Fruit fly (Drosophila melanogaster): Measurements from ENCODE around the gene Nepl17.

Gene Nepl17

DNA sequence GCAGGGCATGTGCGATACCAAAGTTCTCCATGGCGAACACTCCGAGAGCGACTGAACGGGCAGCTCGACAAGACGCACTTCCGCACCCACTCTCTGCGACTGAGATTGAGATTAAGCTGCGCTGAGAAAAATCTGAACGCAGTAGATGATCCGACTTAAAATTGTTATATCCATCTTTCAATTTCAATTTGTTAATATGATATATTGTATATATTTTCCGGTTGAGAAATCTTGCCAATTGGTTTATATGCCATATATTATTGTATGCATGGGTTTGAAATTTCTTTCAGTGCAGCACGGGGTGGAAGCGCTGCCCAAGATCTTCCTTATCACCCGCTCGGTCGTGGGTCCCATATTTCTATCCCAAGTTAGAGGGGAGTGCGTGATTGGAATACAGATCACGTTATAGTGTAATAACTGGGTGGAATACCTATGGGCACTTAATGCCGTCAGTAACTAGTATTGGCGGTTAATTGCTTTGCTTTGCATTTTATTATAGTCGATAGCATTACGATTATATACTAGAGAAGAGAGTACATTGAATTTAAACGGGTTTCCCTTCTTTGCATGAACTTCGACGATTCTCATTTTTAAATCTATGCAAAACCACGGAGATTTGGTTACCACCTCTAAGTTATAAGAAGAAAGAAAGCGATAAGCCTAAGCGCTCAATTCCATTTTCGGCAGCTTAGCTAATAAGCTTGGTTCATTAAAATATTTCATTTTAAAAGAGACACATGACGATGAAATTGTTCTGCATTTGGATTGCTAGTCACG is 7.5 kb downstream of the Nepl17 start, which contains the start of the genes Nepl19 and Nepl20:
Gene Nepl19, minus strand, starts transcription at position 57 of the 777 bp plus-strand sequence.
Gene Nepl20, plus strand, starts transcription at position 727 of the 777 bp plus-strand sequence.
- peak; percentile 93 for TF ChIP-seq noc (tag; optimal IDR thresholded peaks at IDR 0.05)

DNA sequence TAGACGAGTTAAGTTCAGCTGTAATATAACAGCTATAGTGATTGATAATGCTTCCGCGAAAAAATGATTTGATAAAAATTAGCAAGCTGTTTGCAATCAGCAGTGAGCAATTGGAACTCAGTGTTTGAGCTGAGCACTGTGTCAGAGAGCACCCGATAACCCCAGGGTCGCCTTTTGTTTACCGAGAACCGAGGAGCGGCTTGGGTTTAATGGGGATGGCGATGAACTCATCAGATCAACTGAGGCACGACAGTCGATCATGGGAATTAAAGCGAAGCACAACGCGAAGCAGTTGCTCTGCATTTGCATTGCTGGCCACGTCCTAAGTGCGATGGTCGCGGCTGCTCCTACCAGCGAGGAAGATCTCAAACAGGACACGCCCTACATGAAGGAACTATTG is 10.7 kb downstream of the Nepl17 start, which contains the start of gene Nepl21:
Gene Nepl21, plus strand, starts transcription at position 260 of the 400 bp plus-strand sequence.
- TF ChIP-seq noc (tag; optimal IDR thresholded peaks at IDR 0.05): peak; percentile 34

DNA sequence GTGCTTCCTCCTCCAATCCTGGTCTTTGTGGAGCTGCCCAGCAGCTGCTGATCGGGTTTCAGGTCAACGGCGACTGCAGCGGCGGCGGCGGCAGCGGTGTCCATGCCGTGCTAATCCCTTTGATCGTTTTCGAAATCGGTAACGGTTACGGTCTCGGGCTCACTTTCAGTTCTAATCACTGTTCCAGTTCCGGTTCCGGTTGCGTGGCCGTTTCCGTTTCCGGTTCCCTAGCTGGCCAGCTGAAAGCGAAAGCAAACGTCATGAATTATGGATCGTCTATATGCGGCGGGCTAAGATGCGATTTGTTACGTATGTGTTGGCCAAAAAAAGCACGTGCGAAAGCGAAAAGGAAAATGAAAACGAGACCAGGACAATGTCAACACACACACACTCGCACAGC is 14.1 kb downstream of the Nepl17 start:
- no peak for TF ChIP-seq noc (tag; optimal IDR thresholded peaks at IDR 0.05)

DNA sequence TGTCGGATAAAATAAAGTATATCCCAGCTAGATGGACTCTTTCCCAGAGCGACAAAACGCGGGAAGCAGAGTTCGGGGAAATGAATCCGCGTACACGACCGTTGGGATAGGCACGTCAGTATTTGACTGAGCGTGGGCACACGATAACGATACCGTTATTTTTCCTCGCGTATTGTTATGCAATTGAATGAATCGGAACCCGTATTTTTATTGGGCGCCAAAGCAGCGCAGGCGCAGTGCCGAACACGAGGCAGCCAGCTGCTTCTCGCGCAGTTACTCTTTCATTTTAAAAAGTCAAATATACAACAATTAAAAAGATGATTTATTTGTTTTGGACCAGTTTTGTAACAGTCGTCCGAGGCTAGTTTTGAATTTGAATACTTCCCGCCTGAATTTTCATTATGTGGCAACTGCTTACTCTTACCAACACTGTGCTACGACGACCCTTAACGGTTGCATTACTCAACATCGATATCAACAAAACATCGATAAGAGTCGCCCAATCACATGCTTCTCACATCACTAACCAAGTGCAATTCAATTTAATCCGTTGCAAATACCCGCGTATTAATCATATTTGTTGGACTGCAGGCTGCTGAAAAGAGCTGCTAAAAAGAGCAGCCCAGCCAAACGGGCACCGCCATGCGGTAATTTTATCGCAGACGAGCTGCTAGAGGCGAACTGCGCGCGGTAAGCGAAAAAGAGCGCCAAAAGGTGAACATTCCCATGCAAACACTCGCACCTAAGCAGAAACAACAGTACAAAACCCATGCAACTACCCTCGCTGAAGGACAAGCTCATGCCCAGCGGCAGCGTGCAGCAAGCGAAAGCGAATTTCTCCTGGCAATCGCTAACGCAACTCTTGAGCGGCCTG is 15.1 kb downstream of the Nepl17 start, which contains the start of the genes CG33203 and Doa:
Gene CG33203, minus strand, starts transcription at position 151 of the 874 bp plus-strand sequence.
Gene Doa, plus strand, starts transcription at position 515 of the 874 bp plus-strand sequence.
- no peak for TF ChIP-seq noc (tag; optimal IDR thresholded peaks at IDR 0.05)

- TF ChIP-seq noc (tag; optimal IDR thresholded peaks at IDR 0.05): peak; percentile 92
These were observed 16.1 kb downstream of the Nepl17 start for dm6 chr3R:28888561-28889426.

- no peak for TF ChIP-seq noc (tag; optimal IDR thresholded peaks at IDR 0.05)
These were observed 16.7 kb downstream of the Nepl17 start for dm6 chr3R:28889427-28889736.

- TF ChIP-seq noc (tag; optimal IDR thresholded peaks at IDR 0.05): no peak
These were observed 18.9 kb downstream of the Nepl17 start for dm6 chr3R:28891513-28892097.

DNA sequence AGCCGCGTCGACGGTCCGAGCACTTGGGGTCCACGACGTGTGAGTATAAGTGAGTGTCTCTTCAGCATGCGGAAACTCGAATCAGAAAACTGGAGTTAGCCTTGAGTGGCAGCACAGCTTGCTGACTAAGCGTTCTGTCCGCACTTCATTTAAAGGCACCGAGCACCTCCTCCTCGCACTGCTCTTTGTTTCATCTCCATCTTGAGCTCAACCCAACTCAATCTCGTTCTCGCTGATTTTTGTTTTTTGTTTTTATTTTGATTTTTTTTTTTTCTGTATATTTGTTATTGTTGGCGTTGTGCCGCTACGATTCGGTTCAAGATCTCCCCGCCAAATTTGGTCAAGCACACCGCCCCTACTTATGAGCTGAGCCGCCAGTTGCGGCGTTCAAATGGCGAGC is 22.3 kb downstream of the Nepl17 start:
- TF ChIP-seq noc (tag; optimal IDR thresholded peaks at IDR 0.05): no peak

DNA sequence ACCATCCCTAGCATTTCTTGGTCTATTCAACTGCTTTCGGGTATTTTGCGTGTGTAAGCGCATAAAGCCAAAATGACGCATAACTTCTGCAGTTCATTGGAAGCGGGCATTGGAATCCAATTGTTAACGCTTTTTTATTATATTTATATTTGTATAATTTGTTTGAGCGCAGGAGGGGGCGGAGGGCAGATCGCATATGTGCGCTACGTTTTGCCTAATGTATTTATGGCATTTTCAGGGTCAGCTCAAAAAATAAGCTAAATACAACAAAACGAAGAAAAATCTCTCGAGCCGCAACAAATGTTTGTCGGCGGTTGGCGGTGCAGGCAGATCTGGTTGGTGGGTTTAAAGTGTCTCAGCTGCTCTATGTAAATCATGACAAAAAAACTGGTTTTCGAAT is 25.2 kb downstream of the Nepl17 start:
- no peak for TF ChIP-seq noc (tag; optimal IDR thresholded peaks at IDR 0.05)

DNA sequence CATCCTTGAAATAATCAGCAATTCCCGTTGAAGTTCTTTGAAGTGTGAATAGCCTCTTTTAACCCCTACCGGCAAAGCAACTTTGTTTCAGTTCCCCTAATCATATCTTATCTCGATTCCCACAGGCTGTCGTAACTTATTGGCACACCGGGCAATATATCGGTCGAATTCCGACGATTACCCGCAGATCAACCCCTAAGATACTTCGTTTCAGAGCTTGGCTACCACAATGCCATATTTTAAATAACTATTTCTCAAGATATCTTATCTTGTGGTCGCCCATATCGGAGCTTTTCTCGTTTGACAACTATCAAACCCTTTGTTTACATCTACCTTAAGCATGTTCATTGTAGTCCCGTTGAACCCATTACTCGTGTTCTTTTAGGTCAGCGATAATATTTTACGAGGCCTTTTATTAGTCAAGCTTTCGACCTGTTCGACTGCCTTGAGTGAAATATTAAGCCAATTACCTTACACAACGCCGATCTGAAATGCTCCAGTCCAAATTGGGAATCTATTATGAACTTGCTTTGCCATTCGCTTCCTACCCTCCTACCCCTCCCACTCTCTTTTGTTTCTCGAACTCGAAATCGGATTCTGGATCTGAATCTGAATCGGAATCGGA is 26.3 kb downstream of the Nepl17 start:
- no peak for TF ChIP-seq noc (tag; optimal IDR thresholded peaks at IDR 0.05)

dm6 chr3R:28901468-28902163 is 28.9 kb downstream of the Nepl17 start:
- no peak for TF ChIP-seq noc (tag; optimal IDR thresholded peaks at IDR 0.05)

DNA sequence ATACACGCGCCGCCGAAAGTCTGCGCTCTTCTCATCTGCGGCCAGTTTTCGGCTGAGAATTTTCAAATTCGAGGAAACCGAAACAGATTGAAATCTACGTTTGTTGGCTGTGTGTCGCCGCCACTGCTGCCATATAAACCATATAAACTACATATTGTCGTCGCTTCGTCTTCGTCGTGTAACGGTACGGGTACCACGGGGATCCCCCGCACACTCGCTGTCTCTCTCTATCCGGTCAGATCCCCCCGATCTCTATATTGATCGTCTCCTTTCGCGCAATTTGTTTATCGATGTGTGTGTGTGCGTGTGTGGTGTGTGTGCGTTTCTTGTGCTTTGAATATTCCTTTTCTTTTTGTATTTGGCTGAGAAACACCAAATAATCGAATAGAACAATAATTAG is 30.7 kb downstream of the Nepl17 start:
- no peak for TF ChIP-seq noc (tag; optimal IDR thresholded peaks at IDR 0.05)

dm6 chr3R:28904174-28904573 is 31.5 kb downstream of the Nepl17 start:
- TF ChIP-seq noc (tag; optimal IDR thresholded peaks at IDR 0.05): no peak

dm6 chr3R:28904816-28905435 is 32.2 kb downstream of the Nepl17 start:
- TF ChIP-seq noc (tag; optimal IDR thresholded peaks at IDR 0.05): peak; percentile 67

All from whole organism, larva.